Worm (Caenorhabditis elegans) whole organism, L1 larva: ENCODE data around the gene F54B11.10.

Experiments
- C34B4.2 ChIP-seq: sonication (generic microtip); optimal IDR thresholded peaks from 2 replicates; lab custom pipeline; 2017; ENCODE audit warnings: mild to moderate bottlenecking, missing genetic modification characterization, missing compliant biosample characterization
- aly-2 ChIP-seq: fragments of 150-350 bp; optimal IDR thresholded peaks from 2 replicates; lab custom pipeline; 2014; ENCODE audit warnings: missing biosample characterization, missing genetic modification characterization
- ceh-63 ChIP-seq: fragments of 200-800 bp; sonication (Bioruptor generic); optimal IDR thresholded peaks from 2 replicates; lab custom pipeline; 2018; ENCODE audit warnings: mild to moderate bottlenecking, missing genetic modification characterization, missing compliant biosample characterization
- efl-1 ChIP-seq, 4 experiments: fragments of 150-350 bp; optimal IDR thresholded peaks in 3 of 4; peaks in 1 of 4; 1 replicate in 1 of 4; 2 replicates in 3 of 4; lab custom pipeline; 2014; ENCODE audit warnings: missing biosample characterization in 2 of 4, missing genetic modification characterization in 2 of 4, missing genetic modification reagents in 2 of 4
- elt-3 ChIP-seq, 6 experiments: fragments of 150-350 bp in 1 of 6; sonication (generic microtip); optimal IDR thresholded peaks; 2 replicates each; lab custom pipeline; 2017 to 2018; ENCODE audit warnings: missing biosample characterization in 6 of 6, missing genetic modification characterization in 6 of 6, inconsistent platforms in 1 of 6
- fos-1 ChIP-seq: fragments of 150-350 bp; optimal IDR thresholded peaks from 2 replicates; lab custom pipeline; 2014; ENCODE audit warnings: missing biosample characterization, missing genetic modification characterization
- hpl-2 ChIP-seq: fragments of 150-350 bp; optimal IDR thresholded peaks from 2 replicates; lab custom pipeline; 2014; ENCODE audit warnings: missing biosample characterization, missing genetic modification reagents, missing genetic modification characterization
- mdl-1 ChIP-seq, 2 experiments: fragments of 150-350 bp; optimal IDR thresholded peaks; 2 replicates each; lab custom pipeline; 2014 to 2017; ENCODE audit warnings: missing biosample characterization in 2 of 2, missing genetic modification characterization in 2 of 2, inconsistent platforms in 1 of 2
- nhr-12 ChIP-seq: sonication (generic microtip); optimal IDR thresholded peaks from 2 replicates; lab custom pipeline; 2017; ENCODE audit warnings: missing biosample characterization, missing genetic modification characterization
- nhr-77 ChIP-seq: fragments of 150-350 bp; optimal IDR thresholded peaks from 2 replicates; lab custom pipeline; 2014; ENCODE audit warnings: missing biosample characterization, missing genetic modification characterization
- rnt-1 ChIP-seq: sonication (generic microtip); optimal IDR thresholded peaks from 2 replicates; lab custom pipeline; 2016; ENCODE audit warnings: mild to moderate bottlenecking, missing genetic modification characterization, moderate library complexity, missing compliant biosample characterization
- zag-1 ChIP-seq: fragments of 150-350 bp; optimal IDR thresholded peaks from 2 replicates; lab custom pipeline; 2014; ENCODE audit warnings: missing biosample characterization, missing genetic modification characterization

- TF ChIP-seq elt-3 (tag; optimal IDR thresholded peaks at IDR 0.05; lab: Kevin White, UChicago) = no peak
- no peak for TF ChIP-seq mdl-1 (tag; optimal IDR thresholded peaks at IDR 0.05; lab: Kevin White, UChicago)
- TF ChIP-seq nhr-77 (tag; lab: Kevin White, UChicago) = no peak
- TF ChIP-seq zag-1 = no peak
- TF ChIP-seq efl-1 (optimal IDR thresholded peaks at IDR 0.05; lab: Kevin White, UChicago) = no peak
- no peak for TF ChIP-seq efl-1 (GFP tag; optimal IDR thresholded peaks at IDR 0.05 in 1 of 2; lab: Kevin White, UChicago)
- no peak for TF ChIP-seq ceh-63
- no peak for TF ChIP-seq aly-2 (tag; lab: Kevin White, UChicago)
- TF ChIP-seq C34B4.2 (tag; lab: Kevin White, UChicago) = no peak
- TF ChIP-seq fos-1 (tag; lab: Kevin White, UChicago) = no peak
- TF ChIP-seq nhr-12 (tag; lab: Kevin White, UChicago) = no peak
- no peak for TF ChIP-seq rnt-1
- no peak for TF ChIP-seq hpl-2
These were observed 45.2 kb upstream of the F54B11.10 start, which contains the start of gene R01E6.5 for ce11 chrX:13536759-13537158.
